Fruit fly (Drosophila melanogaster) Kc167 (cell line): ENCODE data around the gene CG42446.

Source experiments
- Myc ChIP-seq: fragments of >200 bp; optimal IDR thresholded peaks from 2 replicates; lab custom pipeline; 2017; ENCODE audit warnings: missing external identifiers
- Sin3A ChIP-seq: fragments of >200 bp; optimal IDR thresholded peaks from 2 replicates; lab custom pipeline; 2018; ENCODE audit warnings: missing external identifiers
- h ChIP-seq: fragments of >200 bp; optimal IDR thresholded peaks from 3 replicates; lab custom pipeline; 2018; ENCODE audit warnings: missing external identifiers
- insv ChIP-seq: fragments of >200 bp; optimal IDR thresholded peaks from 3 replicates; lab custom pipeline; 2018; ENCODE audit warnings: missing external identifiers
- psq ChIP-seq: fragments of >200 bp; optimal IDR thresholded peaks from 2 replicates; lab custom pipeline; 2017; ENCODE audit warnings: missing external identifiers
- ttk ChIP-seq: sonication (Bioruptor generic); optimal IDR thresholded peaks from 2 replicates; lab custom pipeline; 2017; ENCODE audit warnings: missing external identifiers

Gene CG42446

DNA sequence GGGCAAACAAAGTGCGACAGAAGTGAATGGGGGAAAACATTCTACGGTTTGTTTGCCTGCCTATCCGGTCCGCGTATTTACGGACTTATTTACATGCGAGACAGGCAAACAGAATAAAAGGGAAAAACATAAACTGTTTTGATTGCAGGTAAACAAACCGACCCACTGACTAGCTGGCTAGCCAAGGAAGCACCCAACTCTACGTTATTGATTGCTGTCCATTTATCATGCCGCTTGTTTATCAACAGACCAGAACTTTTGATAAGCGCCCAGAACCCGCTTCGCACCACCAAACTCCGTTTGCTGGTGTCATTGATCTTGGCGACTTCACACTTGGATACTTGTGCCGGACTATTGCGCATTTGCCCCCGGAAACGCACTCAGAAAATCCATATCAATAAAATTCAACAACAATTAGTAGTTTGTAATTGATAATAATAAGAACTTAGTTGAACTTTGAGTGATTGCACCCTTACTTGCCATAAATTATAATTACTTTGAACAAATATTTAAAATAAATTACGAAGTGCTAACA, 28.0 kb downstream of the CG42446 start:
- no peak for TF ChIP-seq Sin3A (lab: Kevin White, UChicago)

DNA sequence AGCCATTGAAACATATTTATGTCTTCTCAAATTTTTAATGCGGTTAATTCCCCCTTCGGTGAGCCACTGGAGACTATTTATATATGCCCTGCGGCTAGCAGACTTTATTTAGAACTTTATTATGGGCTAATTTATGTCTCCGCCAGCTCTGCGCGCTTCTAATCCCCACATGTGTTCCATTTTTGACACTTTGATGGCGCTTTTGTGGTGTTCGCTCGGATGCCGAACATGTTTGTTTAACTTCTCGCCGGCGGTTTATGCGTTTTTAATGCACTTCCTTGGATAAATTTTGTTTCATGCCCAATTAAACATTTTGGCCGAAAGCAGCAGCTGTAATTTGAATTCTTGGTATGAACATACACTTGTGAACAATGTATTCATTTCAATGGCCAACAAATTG, 30.1 kb downstream of the CG42446 start:
- TF ChIP-seq ttk (lab: Kevin White, UChicago) (no peak), Myc (lab: Kevin White, UChicago) (no peak)

DNA sequence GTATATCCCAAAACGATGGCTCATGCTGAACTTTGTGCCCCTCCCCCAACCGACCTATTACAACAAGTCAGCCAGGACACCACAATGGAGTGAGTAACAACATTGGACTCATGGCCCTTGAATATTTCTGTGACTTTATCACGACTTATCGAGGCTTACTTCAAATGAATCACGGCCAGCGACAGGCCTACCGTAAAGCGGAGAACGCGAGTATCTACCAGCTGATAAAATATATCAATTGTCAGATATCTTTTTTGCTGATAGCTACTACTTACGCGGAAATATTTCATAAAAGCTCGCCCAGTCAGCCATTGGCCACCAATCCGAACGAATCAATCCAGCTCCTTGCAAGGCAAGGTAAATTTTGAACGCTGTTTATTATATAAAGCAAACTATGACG, 32.4 kb downstream of the CG42446 start, which contains the start of gene CG17930:
Gene CG17930, plus strand, starts transcription at position 301 of the 400 bp plus-strand sequence.
- TF ChIP-seq Myc (lab: Kevin White, UChicago) (no peak), insv (lab: Kevin White, UChicago) (no peak), Sin3A (lab: Kevin White, UChicago) (no peak), psq (lab: Kevin White, UChicago) (no peak), ttk (lab: Kevin White, UChicago) (no peak), h (lab: Kevin White, UChicago) (no peak)

dm6 chr3R:16325192-16325591, 34.7 kb downstream of the CG42446 start, which contains the start of gene CG17929:
Gene CG17929, plus strand, starts transcription at chr3R:16325492.
- no peak for TF ChIP-seq Sin3A (lab: Kevin White, UChicago)
- no peak for TF ChIP-seq psq (lab: Kevin White, UChicago)
- TF ChIP-seq ttk (lab: Kevin White, UChicago): no peak
- TF ChIP-seq insv (lab: Kevin White, UChicago): no peak
- TF ChIP-seq h (lab: Kevin White, UChicago): no peak
- no peak for TF ChIP-seq Myc (lab: Kevin White, UChicago)

- TF ChIP-seq h (lab: Kevin White, UChicago) (no peak), ttk (lab: Kevin White, UChicago) (no peak), Myc (lab: Kevin White, UChicago) (no peak), psq (lab: Kevin White, UChicago) (no peak), insv (lab: Kevin White, UChicago) (no peak), Sin3A (lab: Kevin White, UChicago) (no peak)
Observed at dm6 chr3R:16323093-16323492, 36.8 kb downstream of the CG42446 start, which contains the start of gene CG6901. Gene CG6901, plus strand, starts transcription at chr3R:16323415.

DNA sequence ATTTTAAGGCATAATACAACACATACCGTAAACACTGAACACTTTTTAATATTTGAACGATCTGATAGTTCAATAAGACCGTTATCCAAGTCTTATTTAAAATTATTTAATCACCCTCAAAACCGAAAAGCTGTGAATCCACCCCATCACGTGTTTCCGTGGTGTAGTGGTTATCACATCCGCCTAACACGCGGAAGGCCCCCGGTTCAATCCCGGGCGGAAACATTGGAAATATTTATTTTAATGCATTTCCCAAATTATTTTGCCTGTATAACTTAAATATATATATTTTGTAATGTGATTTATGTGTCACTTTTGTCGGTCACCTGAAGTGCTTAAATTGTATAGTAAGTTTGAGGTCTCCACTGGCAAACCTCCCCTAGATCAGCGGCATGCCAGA, 38.4 kb downstream of the CG42446 start, which contains the start of gene CG44044:
Gene CG44044, plus strand, starts transcription at position 301 of the 400 bp plus-strand sequence.
- TF ChIP-seq h (lab: Kevin White, UChicago): no peak

DNA sequence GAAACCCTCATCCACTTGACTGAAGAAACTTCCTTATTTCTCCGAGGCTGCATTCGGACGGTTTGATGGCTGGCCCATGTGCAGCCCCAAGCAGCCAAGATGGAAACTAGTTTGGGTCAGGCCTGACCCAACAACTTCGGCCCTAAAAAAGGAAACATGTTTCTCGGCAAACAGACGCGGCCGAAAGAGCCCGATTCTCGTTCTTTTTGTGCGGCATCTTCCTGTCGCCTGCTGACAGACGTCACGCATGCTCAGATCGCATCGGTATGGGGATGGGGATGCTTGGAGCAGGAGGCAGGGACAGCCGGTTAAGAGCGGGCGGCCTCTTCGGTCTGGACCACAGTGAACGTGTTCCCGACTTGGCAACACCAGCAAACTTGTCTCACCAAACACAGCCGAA, 43.2 kb downstream of the CG42446 start:
- TF ChIP-seq Sin3A (lab: Kevin White, UChicago) (no peak), psq (lab: Kevin White, UChicago) (no peak), insv (lab: Kevin White, UChicago) (no peak), h (lab: Kevin White, UChicago) (no peak), Myc (lab: Kevin White, UChicago) (no peak), ttk (lab: Kevin White, UChicago) (no peak)

DNA sequence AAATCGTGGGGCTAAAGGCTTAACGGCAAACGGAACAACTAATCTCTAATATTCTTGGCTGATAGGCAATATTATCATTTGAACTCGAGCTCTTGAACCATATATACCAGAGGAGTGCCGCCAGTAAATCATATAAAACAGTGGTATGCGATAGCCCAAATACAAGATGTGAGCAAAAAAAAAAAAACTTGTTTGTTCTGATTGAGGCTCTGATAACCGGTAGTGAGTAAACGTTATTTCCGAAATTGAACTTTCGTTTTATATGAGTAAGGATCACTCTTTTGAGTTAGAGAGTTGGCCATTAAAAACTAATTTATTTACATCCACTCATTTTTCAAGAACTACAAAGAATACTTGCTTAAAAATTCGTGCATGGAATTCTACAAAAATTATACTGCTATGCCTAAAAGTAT, 49.8 kb downstream of the CG42446 start:
- TF ChIP-seq Myc (lab: Kevin White, UChicago) (no peak), h (lab: Kevin White, UChicago) (no peak), insv (lab: Kevin White, UChicago) (no peak), ttk (lab: Kevin White, UChicago) (no peak), Sin3A (lab: Kevin White, UChicago) (no peak), psq (lab: Kevin White, UChicago) (no peak)

DNA sequence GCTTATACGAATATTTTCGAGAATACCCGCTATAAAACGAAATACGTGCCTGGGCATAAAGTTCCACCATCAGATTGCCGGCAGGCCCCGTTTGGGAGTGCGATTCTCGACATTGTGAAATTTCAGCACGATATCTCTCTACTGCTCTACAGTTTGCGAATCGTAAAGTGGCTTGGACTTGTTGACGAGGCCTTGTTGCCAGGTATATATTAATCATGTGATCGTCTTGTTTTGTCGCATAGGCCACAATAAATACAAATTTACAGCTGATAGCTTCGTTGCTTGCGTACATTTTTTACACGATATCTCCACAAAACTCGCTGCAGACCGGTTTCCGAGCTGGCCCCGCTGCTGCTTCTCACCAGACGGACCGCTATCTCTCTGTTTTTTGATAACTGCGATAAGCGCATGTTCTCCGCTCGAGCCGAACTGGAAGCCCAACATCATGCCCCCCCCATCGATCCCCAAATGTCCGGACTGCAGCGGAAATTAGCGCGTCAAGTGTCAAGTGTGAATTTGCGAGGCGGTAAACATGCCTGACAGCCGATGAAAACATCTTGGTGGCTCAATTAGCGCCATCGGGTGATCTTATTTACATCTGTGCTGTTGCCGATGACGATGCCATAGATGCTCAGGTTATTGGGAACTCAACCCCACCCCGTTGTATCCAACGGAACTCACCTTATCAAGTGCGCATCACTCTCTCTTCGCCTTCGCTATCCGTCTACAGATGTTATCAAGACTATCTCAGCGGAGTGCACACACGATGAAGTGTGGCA, 50.4 kb downstream of the CG42446 start:
- no peak for TF ChIP-seq ttk (lab: Kevin White, UChicago)
- TF ChIP-seq h (lab: Kevin White, UChicago): no peak
- no peak for TF ChIP-seq Myc (lab: Kevin White, UChicago)
- no peak for TF ChIP-seq Sin3A (lab: Kevin White, UChicago)
- TF ChIP-seq psq (lab: Kevin White, UChicago): no peak
